Worm (Caenorhabditis elegans) whole organism, L2 larva: ENCODE data around the gene srbc-24.
"Not testable (repeated sequence)": the region's sequence is repeated elsewhere in the genome, so short reads cannot be mapped to it uniquely, and the experiment has no call there.

ENCODE experiments used
- C34F6.9 ChIP-seq: fragments of 150-350 bp; optimal IDR thresholded peaks from 2 replicates; lab custom pipeline; 2014; ENCODE audit warnings: missing biosample characterization, missing genetic modification characterization
- R02D3.7 ChIP-seq: fragments of 150-350 bp; optimal IDR thresholded peaks from 2 replicates; lab custom pipeline; 2014; ENCODE audit warnings: missing biosample characterization, missing genetic modification characterization
- ZK546.5 ChIP-seq: sonication (generic microtip); optimal IDR thresholded peaks from 2 replicates; lab custom pipeline; 2017; ENCODE audit warnings: missing biosample characterization, missing genetic modification characterization
- alr-1 ChIP-seq: fragments of 150-350 bp; optimal IDR thresholded peaks from 2 replicates; lab custom pipeline; 2014; ENCODE audit warnings: missing biosample characterization, missing genetic modification characterization
- ama-1 ChIP-seq: fragments of 150-350 bp; optimal IDR thresholded peaks from 2 replicates; lab custom pipeline; 2018; ENCODE audit warnings: inconsistent platforms
- blmp-1 ChIP-seq: sonication (generic microtip); optimal IDR thresholded peaks from 2 replicates; lab custom pipeline; 2017; ENCODE audit warnings: missing genetic modification characterization, mild to moderate bottlenecking, missing compliant biosample characterization, antibody characterized with exemption, moderate library complexity; ENCODE audit not compliant: insufficient read depth
- ceh-16 ChIP-seq: fragments of 150-350 bp; optimal IDR thresholded peaks from 2 replicates; lab custom pipeline; 2014; ENCODE audit warnings: missing biosample characterization, missing genetic modification characterization
- ceh-82 ChIP-seq: fragments of 150-350 bp; optimal IDR thresholded peaks from 2 replicates; lab custom pipeline; 2014; ENCODE audit warnings: missing biosample characterization, missing genetic modification characterization
- egl-27 ChIP-seq: sonication (generic microtip); optimal IDR thresholded peaks from 3 replicates; lab custom pipeline; 2017; ENCODE audit warnings: missing biosample characterization, missing genetic modification reagents, missing genetic modification characterization
- elt-1 ChIP-seq: fragments of 150-350 bp; optimal IDR thresholded peaks from 2 replicates; lab custom pipeline; 2014; ENCODE audit warnings: missing biosample characterization, missing genetic modification characterization
- elt-3 ChIP-seq: sonication (generic microtip); optimal IDR thresholded peaks from 2 replicates; lab custom pipeline; 2017; ENCODE audit warnings: missing biosample characterization, missing genetic modification characterization
- fos-1 ChIP-seq: fragments of 150-350 bp; optimal IDR thresholded peaks from 2 replicates; lab custom pipeline; 2014; ENCODE audit warnings: missing biosample characterization, missing genetic modification characterization
- gmeb-1 ChIP-seq: fragments of 150-350 bp; optimal IDR thresholded peaks from 2 replicates; lab custom pipeline; 2014; ENCODE audit warnings: missing biosample characterization, missing genetic modification characterization
- lin-13 ChIP-seq: fragments of 150-350 bp; optimal IDR thresholded peaks from 2 replicates; lab custom pipeline; 2014; ENCODE audit warnings: missing biosample characterization, missing genetic modification reagents, missing genetic modification characterization
- lin-39 ChIP-seq: fragments of 150-350 bp; optimal IDR thresholded peaks from 2 replicates; lab custom pipeline; 2014; ENCODE audit warnings: missing biosample characterization, missing genetic modification reagents, missing genetic modification characterization
- lsy-2 ChIP-seq, 2 experiments: fragments of 150-350 bp in 1 of 2; sonication (generic microtip) in 1 of 2; optimal IDR thresholded peaks; 2 replicates each; lab custom pipeline; 2014 to 2017; ENCODE audit warnings: missing biosample characterization in 2 of 2, missing genetic modification characterization in 2 of 2
- mab-5 ChIP-seq: fragments of 150-350 bp; optimal IDR thresholded peaks from 2 replicates; lab custom pipeline; 2014; ENCODE audit warnings: missing biosample characterization, missing genetic modification characterization
- mbf-1 ChIP-seq: sonication (generic microtip); optimal IDR thresholded peaks from 2 replicates; lab custom pipeline; 2017; ENCODE audit warnings: missing biosample characterization, missing genetic modification characterization
- mdl-1 ChIP-seq, 2 experiments: fragments of 150-350 bp in 1 of 2; sonication (generic microtip) in 1 of 2; optimal IDR thresholded peaks; 2 replicates each; lab custom pipeline; 2017; ENCODE audit warnings: missing biosample characterization in 2 of 2, missing genetic modification characterization in 2 of 2
- nhr-10 ChIP-seq: sonication (generic microtip); optimal IDR thresholded peaks from 2 replicates; lab custom pipeline; 2017; ENCODE audit warnings: missing biosample characterization, missing genetic modification characterization
- nhr-12 ChIP-seq: fragments of 150-350 bp; optimal IDR thresholded peaks from 2 replicates; lab custom pipeline; 2014; ENCODE audit warnings: missing biosample characterization, missing genetic modification characterization
- nhr-129 ChIP-seq: fragments of 150-350 bp; optimal IDR thresholded peaks from 2 replicates; lab custom pipeline; 2014; ENCODE audit warnings: missing biosample characterization, missing genetic modification characterization
- nhr-21 ChIP-seq: fragments of 150-350 bp; optimal IDR thresholded peaks from 2 replicates; lab custom pipeline; 2014; ENCODE audit warnings: missing biosample characterization, missing genetic modification characterization
- nhr-23 ChIP-seq: fragments of 150-350 bp; optimal IDR thresholded peaks from 2 replicates; lab custom pipeline; 2014; ENCODE audit warnings: missing biosample characterization, missing genetic modification reagents, missing genetic modification characterization
- nhr-237 ChIP-seq: fragments of 150-350 bp; optimal IDR thresholded peaks from 2 replicates; lab custom pipeline; 2014; ENCODE audit warnings: missing biosample characterization, missing genetic modification characterization
- nhr-25 ChIP-seq: fragments of 150-350 bp; sonication (generic microtip); optimal IDR thresholded peaks from 3 replicates; lab custom pipeline; 2014; ENCODE audit warnings: missing biosample characterization, missing genetic modification characterization
- nhr-77 ChIP-seq: fragments of 150-350 bp; optimal IDR thresholded peaks from 2 replicates; lab custom pipeline; 2014; ENCODE audit warnings: missing biosample characterization, missing genetic modification characterization
- peb-1 ChIP-seq: fragments of 150-350 bp; optimal IDR thresholded peaks from 2 replicates; lab custom pipeline; 2014; ENCODE audit warnings: missing biosample characterization, missing genetic modification characterization
- sem-4 ChIP-seq: fragments of 150-350 bp; optimal IDR thresholded peaks from 2 replicates; lab custom pipeline; 2014; ENCODE audit warnings: missing biosample characterization, missing genetic modification reagents, missing genetic modification characterization
- sma-9 ChIP-seq, 2 experiments: fragments of 150-350 bp in 1 of 2; sonication (generic microtip) in 1 of 2; optimal IDR thresholded peaks; 2 replicates each; lab custom pipeline; 2014 to 2016; ENCODE audit warnings: missing genetic modification characterization in 2 of 2, mild to moderate bottlenecking in 1 of 2, missing biosample characterization in 1 of 2, missing compliant biosample characterization in 1 of 2, missing genetic modification reagents in 1 of 2, moderate library complexity in 1 of 2
- snpc-4 ChIP-seq: fragments of 150-350 bp; optimal IDR thresholded peaks from 2 replicates; lab custom pipeline; 2014; ENCODE audit warnings: missing biosample characterization, missing genetic modification characterization
- unc-39 ChIP-seq: fragments of 150-350 bp; optimal IDR thresholded peaks from 2 replicates; lab custom pipeline; 2014; ENCODE audit warnings: missing biosample characterization, missing genetic modification characterization
- unc-55 ChIP-seq: fragments of 150-350 bp; sonication (generic microtip); optimal IDR thresholded peaks from 3 replicates; lab custom pipeline; 2014; ENCODE audit warnings: missing biosample characterization, missing genetic modification reagents, missing genetic modification characterization
- unc-62 ChIP-seq: fragments of 150-350 bp; optimal IDR thresholded peaks from 2 replicates; lab custom pipeline; 2014; ENCODE audit warnings: missing biosample characterization, missing genetic modification reagents, missing genetic modification characterization
- zag-1 ChIP-seq: fragments of 150-350 bp; optimal IDR thresholded peaks from 2 replicates; lab custom pipeline; 2014; ENCODE audit warnings: missing biosample characterization, missing genetic modification characterization
- ztf-1 ChIP-seq: fragments of 200-800 bp; sonication (Bioruptor generic); conservative IDR thresholded peaks from 2 replicates; pipeline ENCODE4 v1.3.6; 2022; ENCODE audit warnings: missing genetic modification characterization, missing compliant biosample characterization
- ztf-11 ChIP-seq: sonication (generic microtip); optimal IDR thresholded peaks from 2 replicates; lab custom pipeline; 2017; ENCODE audit warnings: missing biosample characterization, missing genetic modification characterization
- ztf-4 ChIP-seq: fragments of 150-350 bp; optimal IDR thresholded peaks from 2 replicates; lab custom pipeline; 2014; ENCODE audit warnings: missing biosample characterization, missing genetic modification characterization

Gene srbc-24

ce11 chrV:2144408-2144807 lies 7.2 kb upstream of the srbc-24 start, which contains the start of gene F22F7.12:
F22F7.12 (minus strand) TSS chrV:2144508.
- TF ChIP-seq nhr-25 (tag; lab: Kevin White, UChicago); gmeb-1; nhr-12 (tag; lab: Kevin White, UChicago): not testable (repeated sequence)

- TF ChIP-seq nhr-23 (tag; lab: Kevin White, UChicago) (no peak), ceh-82 (tag; lab: Kevin White, UChicago) (no peak), nhr-77 (tag; lab: Kevin White, UChicago) (no peak)
Observed at ce11 chrV:2146044-2146443, 5.5 kb upstream of the srbc-24 start, which contains the start of gene str-52. str-52 (minus strand) TSS chrV:2146144.

ce11 chrV:2146795-2147194 lies 4.8 kb upstream of the srbc-24 start, which contains the start of gene srbc-20:
srbc-20 (plus strand) TSS chrV:2147095.
- no peak for TF ChIP-seq snpc-4 (tag; lab: Kevin White, UChicago)
- TF ChIP-seq egl-27 (tag; lab: Kevin White, UChicago), result no peak
- no peak for TF ChIP-seq alr-1 (tag; lab: Kevin White, UChicago)
- TF ChIP-seq lin-13 (GFP tag; lab: Kevin White, UChicago), result no peak
- TF ChIP-seq fos-1 (tag; lab: Kevin White, UChicago), result no peak
- TF ChIP-seq lsy-2 (tag; optimal IDR thresholded peaks at IDR 0.05; lab: Kevin White, UChicago), result no peak
- no peak for TF ChIP-seq zag-1 (tag; lab: Kevin White, UChicago)

- TF ChIP-seq unc-62 (no peak), peb-1 (tag; lab: Kevin White, UChicago) (no peak), mab-5 (tag; lab: Kevin White, UChicago) (no peak), nhr-10 (tag; lab: Kevin White, UChicago) (no peak), mbf-1 (tag; lab: Kevin White, UChicago) (no peak), ZK546.5 (no peak), nhr-237 (tag; lab: Kevin White, UChicago) (no peak), nhr-12 (tag; lab: Kevin White, UChicago) (no peak), alr-1 (tag; lab: Kevin White, UChicago) (no peak), elt-1 (tag; lab: Kevin White, UChicago) (no peak), nhr-21 (tag; lab: Kevin White, UChicago) (no peak), blmp-1 (tag; lab: Kevin White, UChicago) (no peak), mdl-1 (tag; optimal IDR thresholded peaks at IDR 0.05; lab: Kevin White, UChicago) (no peak), gmeb-1 (no peak), lsy-2 (tag; optimal IDR thresholded peaks at IDR 0.05; lab: Kevin White, UChicago) (no peak)
Observed at ce11 chrV:2149432-2149831, 2.1 kb upstream of the srbc-24 start, which contains the start of gene C45H4.21. C45H4.21 (minus strand) TSS chrV:2149532.

- TF ChIP-seq ama-1 (no peak), unc-55 (GFP tag; lab: Kevin White, UChicago) (no peak), lin-39 (tag; lab: Kevin White, UChicago) (no peak), nhr-12 (tag; lab: Kevin White, UChicago) (no peak), nhr-237 (tag; lab: Kevin White, UChicago) (no peak), lsy-2 (tag; optimal IDR thresholded peaks at IDR 0.05; lab: Kevin White, UChicago) (no peak), ztf-1 (GFP tag; lab: Robert Waterston, UW) (no peak), elt-1 (tag; lab: Kevin White, UChicago) (no peak), nhr-25 (tag; lab: Kevin White, UChicago) (no peak), peb-1 (tag; lab: Kevin White, UChicago) (no peak), mdl-1 (tag; optimal IDR thresholded peaks at IDR 0.05; lab: Kevin White, UChicago) (no peak), unc-62 (no peak), ztf-11 (tag; lab: Kevin White, UChicago) (no peak), fos-1 (tag; lab: Kevin White, UChicago) (no peak), blmp-1 (tag; lab: Kevin White, UChicago) (no peak), C34F6.9 (tag; lab: Kevin White, UChicago) (no peak), R02D3.7 (no peak)
Observed at ce11 chrV:2150876-2151275, 682 bp upstream of the srbc-24 start, which contains the start of gene C45H4.13. C45H4.13 (minus strand) TSS chrV:2150976.

ce11 chrV:2153274-2153673 lies 1.7 kb downstream of the srbc-24 start, which contains the start of gene srbc-23:
srbc-23 (plus strand) TSS chrV:2153574.
- no peak for TF ChIP-seq nhr-129 (tag; lab: Kevin White, UChicago)
- TF ChIP-seq elt-3, result no peak
- no peak for TF ChIP-seq alr-1 (tag; lab: Kevin White, UChicago)
- TF ChIP-seq ztf-4, result no peak
- TF ChIP-seq ceh-16 (tag; lab: Kevin White, UChicago), result no peak
- TF ChIP-seq blmp-1 (tag; lab: Kevin White, UChicago), result no peak
- no peak for TF ChIP-seq sem-4 (tag; lab: Kevin White, UChicago)
- no peak for TF ChIP-seq sma-9 (GFP tag; optimal IDR thresholded peaks at IDR 0.05; lab: Kevin White, UChicago)
- TF ChIP-seq sma-9 (tag; optimal IDR thresholded peaks at IDR 0.05; lab: Kevin White, UChicago), result no peak
- TF ChIP-seq unc-39 (tag; lab: Kevin White, UChicago), result no peak
